Fruit fly (Drosophila melanogaster): ENCODE results near the gene Fum2.

Fum2 gene

DNA sequence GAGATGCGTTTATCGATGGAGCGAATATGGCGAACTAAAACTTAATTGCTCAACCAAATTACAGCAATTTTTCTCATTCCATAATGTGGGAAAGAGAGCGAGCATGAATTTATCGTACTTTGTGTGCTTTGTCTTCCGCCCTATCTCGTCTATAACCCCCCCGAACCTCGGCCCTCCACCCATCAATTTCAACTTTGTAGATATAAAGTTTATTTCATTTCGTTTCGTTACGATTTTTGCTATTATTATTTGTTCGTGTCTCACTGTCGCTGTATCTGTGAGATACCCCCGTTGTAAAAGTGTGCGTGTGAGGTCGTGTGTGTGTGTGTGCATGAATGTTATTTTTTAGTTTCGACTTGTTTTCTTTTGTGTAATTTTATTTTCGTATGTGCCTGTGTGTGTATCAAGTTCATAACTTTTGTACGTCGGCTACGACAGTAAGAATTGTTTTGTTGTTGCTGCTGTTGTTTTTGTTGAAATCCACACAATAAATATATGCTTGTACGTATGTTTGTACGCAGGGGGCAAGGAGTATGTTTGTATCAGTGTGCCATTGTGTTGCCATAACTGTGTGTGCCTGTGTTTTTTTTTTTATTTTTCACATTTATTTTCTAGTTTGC, 27.1 kb downstream of the Fum2 start:
- TF ChIP-seq N (GFP tag; optimal IDR thresholded peaks at IDR 0.05) (no peak), CG9705 (GFP tag; optimal IDR thresholded peaks at IDR 0.05) (no peak), sv (GFP tag; optimal IDR thresholded peaks at IDR 0.05) (no peak), CG32264 (GFP tag; optimal IDR thresholded peaks at IDR 0.05) (no peak), fru (GFP tag; optimal IDR thresholded peaks at IDR 0.05) (no peak), CrebA (GFP tag; optimal IDR thresholded peaks at IDR 0.05; ENCODE audit: borderline replicate concordance) (no peak), dl (GFP tag; optimal IDR thresholded peaks at IDR 0.05; ENCODE audit: insufficient read depth in 1 of 2, partially characterized antibody in 2 of 2) (no peak), rgr (GFP tag; optimal IDR thresholded peaks at IDR 0.05) (no peak), ey (GFP tag; optimal IDR thresholded peaks at IDR 0.05) (no peak), Sp1 (GFP tag; optimal IDR thresholded peaks at IDR 0.05) (no peak), Hnf4 (GFP tag; optimal IDR thresholded peaks at IDR 0.05) (no peak), pan (optimal IDR thresholded peaks at IDR 0.05) (no peak), dmrt93B (GFP tag; optimal IDR thresholded peaks at IDR 0.05) (no peak)

- no peak for TF ChIP-seq CG9705 (GFP tag; optimal IDR thresholded peaks at IDR 0.05)
- TF ChIP-seq h (GFP tag; optimal IDR thresholded peaks at IDR 0.05) = no peak
- TF ChIP-seq Hr83 (GFP tag; optimal IDR thresholded peaks at IDR 0.05; ENCODE audit: poor library complexity, severe bottlenecking) = no peak
- no peak for TF ChIP-seq usp (GFP tag; optimal IDR thresholded peaks at IDR 0.05)
Measured at dm6 chrX:6709252-6710037, 27.9 kb downstream of the Fum2 start.

DNA sequence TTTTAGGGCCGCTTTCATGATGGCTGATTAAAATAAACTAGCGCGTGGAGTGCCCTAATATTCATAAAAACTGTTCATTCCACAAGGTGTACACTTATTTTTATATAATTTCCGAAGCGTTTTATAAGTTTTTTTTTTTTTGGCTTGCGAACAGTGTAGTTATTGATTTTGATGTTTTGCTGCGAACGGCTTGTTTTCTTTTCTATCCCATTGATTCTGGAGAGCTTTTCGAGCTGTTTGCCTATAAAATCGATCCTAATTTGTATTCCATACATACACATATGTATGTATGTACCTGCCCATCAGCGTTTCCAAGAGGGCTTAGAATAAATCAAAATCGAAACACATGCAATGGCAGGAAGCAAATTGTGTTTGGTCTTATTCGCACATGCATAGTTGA, 28.7 kb downstream of the Fum2 start:
- TF ChIP-seq pan (optimal IDR thresholded peaks at IDR 0.05) (no peak), Vsx2 (GFP tag; optimal IDR thresholded peaks at IDR 0.05; ENCODE audit: partially characterized antibody) (no peak), Hnf4 (GFP tag; optimal IDR thresholded peaks at IDR 0.05) (no peak), rgr (GFP tag; optimal IDR thresholded peaks at IDR 0.05) (no peak), Dfd (GFP tag; optimal IDR thresholded peaks at IDR 0.05) (no peak)

DNA sequence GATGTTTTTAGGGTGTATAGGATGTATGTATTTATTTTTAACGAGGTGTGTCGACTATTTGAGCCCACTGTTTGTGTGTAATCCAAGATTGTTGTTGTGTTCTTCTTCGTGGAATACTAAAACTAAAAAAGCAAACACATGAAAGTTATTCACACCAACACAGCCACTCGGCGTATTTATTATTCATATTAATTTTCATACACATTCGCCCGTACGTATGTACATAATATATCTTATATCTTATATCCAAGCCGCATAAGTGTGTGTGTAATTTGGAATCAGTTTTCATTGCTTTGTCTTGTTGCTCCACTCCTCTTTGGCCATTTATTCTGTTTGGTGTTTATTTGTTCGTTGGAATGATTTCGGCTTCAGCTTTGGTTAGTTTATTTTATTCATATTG, 29.1 kb downstream of the Fum2 start:
- TF ChIP-seq Dif (GFP tag; optimal IDR thresholded peaks at IDR 0.05; ENCODE audit: partially characterized antibody) = no peak
- TF ChIP-seq rgr (GFP tag; optimal IDR thresholded peaks at IDR 0.05) = no peak
- TF ChIP-seq foxo (GFP tag; optimal IDR thresholded peaks at IDR 0.05) = no peak
- TF ChIP-seq Myc (optimal IDR thresholded peaks at IDR 0.05) = no peak
- no peak for TF ChIP-seq tai (GFP tag; optimal IDR thresholded peaks at IDR 0.05)
- no peak for TF ChIP-seq HLH106 (tag; optimal IDR thresholded peaks at IDR 0.05)
- no peak for TF ChIP-seq h (GFP tag; optimal IDR thresholded peaks at IDR 0.05)
- TF ChIP-seq pan (optimal IDR thresholded peaks at IDR 0.05) = no peak
- TF ChIP-seq Rel (GFP tag; optimal IDR thresholded peaks at IDR 0.05) = no peak
- TF ChIP-seq Rel (tag; optimal IDR thresholded peaks at IDR 0.05) = no peak
- no peak for TF ChIP-seq lola (GFP tag; optimal IDR thresholded peaks at IDR 0.05)
- TF ChIP-seq Hnf4 (GFP tag; optimal IDR thresholded peaks at IDR 0.05) = no peak
- no peak for TF ChIP-seq CrebA (GFP tag; optimal IDR thresholded peaks at IDR 0.05; ENCODE audit: borderline replicate concordance)
- no peak for TF ChIP-seq OdsH (GFP tag; optimal IDR thresholded peaks at IDR 0.05)
- TF ChIP-seq CG32264 (GFP tag; optimal IDR thresholded peaks at IDR 0.05) = no peak
- TF ChIP-seq Jra (GFP tag; optimal IDR thresholded peaks at IDR 0.05) = no peak
- TF ChIP-seq dmrt93B (GFP tag; optimal IDR thresholded peaks at IDR 0.05) = no peak
- no peak for TF ChIP-seq dl (GFP tag; optimal IDR thresholded peaks at IDR 0.05; ENCODE audit: insufficient read depth in 1 of 2, partially characterized antibody in 2 of 2)
- no peak for TF ChIP-seq sv (GFP tag; optimal IDR thresholded peaks at IDR 0.05)
- no peak for TF ChIP-seq Dfd (GFP tag; optimal IDR thresholded peaks at IDR 0.05)

dm6 chrX:6711295-6711694, 29.7 kb downstream of the Fum2 start:
- TF ChIP-seq CG32264 (GFP tag; optimal IDR thresholded peaks at IDR 0.05) (peak; percentile 16), Hr78 (GFP tag; optimal IDR thresholded peaks at IDR 0.05) (no peak), OdsH (GFP tag; optimal IDR thresholded peaks at IDR 0.05) (peak; percentile 58), sv (GFP tag; optimal IDR thresholded peaks at IDR 0.05) (peak; percentile 58), dsf (GFP tag; optimal IDR thresholded peaks at IDR 0.05; ENCODE audit: borderline replicate concordance) (no peak), GATAd (GFP tag; optimal IDR thresholded peaks at IDR 0.05) (no peak), foxo (GFP tag; optimal IDR thresholded peaks at IDR 0.05) (peak in 1 of 2 experiments; percentile 69), Dif (GFP tag; optimal IDR thresholded peaks at IDR 0.05; ENCODE audit: partially characterized antibody) (no peak), CrebA (GFP tag; optimal IDR thresholded peaks at IDR 0.05; ENCODE audit: borderline replicate concordance) (no peak), usp (GFP tag; optimal IDR thresholded peaks at IDR 0.05) (no peak), Vsx2 (GFP tag; optimal IDR thresholded peaks at IDR 0.05; ENCODE audit: partially characterized antibody) (no peak), woc (GFP tag; optimal IDR thresholded peaks at IDR 0.05) (peak; percentile 7), HLH106 (tag; optimal IDR thresholded peaks at IDR 0.05) (peak; percentile 47), br (GFP tag; optimal IDR thresholded peaks at IDR 0.05) (peak; percentile 40), Jra (GFP tag; optimal IDR thresholded peaks at IDR 0.05) (no peak), rgr (GFP tag; optimal IDR thresholded peaks at IDR 0.05) (peak; percentile 62), tai (GFP tag; optimal IDR thresholded peaks at IDR 0.05) (peak; percentile 0), dmrt93B (GFP tag; optimal IDR thresholded peaks at IDR 0.05) (peak; percentile 22), sage (GFP tag; optimal IDR thresholded peaks at IDR 0.05) (no peak), brk (GFP tag; optimal IDR thresholded peaks at IDR 0.05) (no peak), h (GFP tag; optimal IDR thresholded peaks at IDR 0.05) (peak; percentile 63), jim (GFP tag; optimal IDR thresholded peaks at IDR 0.05) (no peak), N (GFP tag; optimal IDR thresholded peaks at IDR 0.05) (no peak), pan (optimal IDR thresholded peaks at IDR 0.05) (no peak), Mio (GFP tag; optimal IDR thresholded peaks at IDR 0.05) (no peak), dl (GFP tag; optimal IDR thresholded peaks at IDR 0.05; ENCODE audit: insufficient read depth in 1 of 2, partially characterized antibody in 2 of 2) (no peak)
